Worm (Caenorhabditis elegans): Measurements from ENCODE around the gene F31D4.8.

DNA sequence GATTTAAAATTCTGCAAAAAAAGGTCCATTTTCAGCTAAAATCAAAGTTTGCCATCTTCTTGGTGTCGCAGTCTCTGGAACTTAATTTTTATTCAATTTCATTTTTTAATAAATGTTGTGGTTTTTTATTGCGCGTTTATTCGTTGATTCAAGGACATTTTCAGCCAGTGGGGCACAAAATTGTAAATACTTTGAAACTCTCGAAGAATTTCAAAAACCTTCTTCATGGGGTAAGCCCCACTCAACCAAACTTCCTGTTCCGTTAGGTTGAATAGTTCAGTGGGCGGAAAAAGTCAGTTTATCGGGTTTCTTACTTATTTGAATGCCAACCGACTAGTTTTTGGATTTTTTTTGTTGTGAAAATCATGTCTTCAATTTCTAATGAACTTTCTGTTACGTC is 41.9 kb upstream of the F31D4.8 start, which contains the start of gene ttll-9:
- TF ChIP-seq dao-5 (tag; optimal IDR thresholded peaks at IDR 0.05) (no peak), W03F9.2 (tag; optimal IDR thresholded peaks at IDR 0.05) (no peak)

Data from whole organism, L4/young adult.